Fruit fly (Drosophila melanogaster) whole organism, adult: ENCODE results near the gene Acsx1R.

ENCODE experiments used
- CG11617 ChIP-seq: fragments of 200-800 bp; sonication (Bioruptor generic); optimal IDR thresholded peaks from 2 replicates; lab custom pipeline; 2017; ENCODE audit warnings: mild to moderate bottlenecking, missing biosample characterization, missing genetic modification reagents, missing genetic modification characterization
- CG12768 ChIP-seq: fragments of 200-800 bp; sonication (Bioruptor generic); optimal IDR thresholded peaks from 2 replicates; lab custom pipeline; 2017; ENCODE audit warnings: missing biosample characterization, missing genetic modification characterization, mild to moderate bottlenecking, moderate library complexity, missing genetic modification reagents
- CG14711 ChIP-seq: fragments of 200-800 bp; sonication (Bioruptor generic); optimal IDR thresholded peaks from 2 replicates; lab custom pipeline; 2018; ENCODE audit warnings: missing biosample characterization, mild to moderate bottlenecking, missing genetic modification characterization, moderate library complexity
- CG1620 ChIP-seq: fragments of 200-800 bp; sonication (Bioruptor generic); optimal IDR thresholded peaks from 2 replicates; lab custom pipeline; 2016; ENCODE audit warnings: missing biosample characterization, missing genetic modification characterization
- CG33017 ChIP-seq: fragments of 200-800 bp; sonication (Bioruptor generic); optimal IDR thresholded peaks from 2 replicates; lab custom pipeline; 2018; ENCODE audit warnings: missing biosample characterization, mild to moderate bottlenecking, missing genetic modification characterization, moderate library complexity
- CG5204 ChIP-seq: fragments of 200-800 bp; sonication (Bioruptor generic); optimal IDR thresholded peaks from 2 replicates; lab custom pipeline; 2016; ENCODE audit warnings: missing biosample characterization, missing genetic modification characterization
- CG7045 ChIP-seq: fragments of 200-800 bp; sonication (Bioruptor generic); optimal IDR thresholded peaks from 2 replicates; lab custom pipeline; 2017; ENCODE audit warnings: missing biosample characterization, mild to moderate bottlenecking, missing genetic modification characterization
- CG7101 ChIP-seq: fragments of 200-800 bp; sonication (Bioruptor generic); optimal IDR thresholded peaks from 2 replicates; lab custom pipeline; 2018; ENCODE audit warnings: missing biosample characterization, mild to moderate bottlenecking, missing genetic modification characterization, moderate library complexity
- Clk ChIP-seq: fragments of 200-800 bp; sonication (Bioruptor generic); optimal IDR thresholded peaks from 2 replicates; lab custom pipeline; 2017; ENCODE audit warnings: missing biosample characterization, missing genetic modification characterization
- Crg-1 ChIP-seq: fragments of 200-800 bp; sonication (Bioruptor generic); optimal IDR thresholded peaks from 2 replicates; lab custom pipeline; 2016; ENCODE audit warnings: missing biosample characterization, missing genetic modification characterization
- Hr96 ChIP-seq: fragments of 200-800 bp; sonication (Bioruptor generic); optimal IDR thresholded peaks from 2 replicates; lab custom pipeline; 2016; ENCODE audit warnings: missing biosample characterization, missing genetic modification characterization
- Mnt ChIP-seq: fragments of 200-800 bp; sonication (Bioruptor generic); optimal IDR thresholded peaks from 2 replicates; lab custom pipeline; 2016; ENCODE audit warnings: missing biosample characterization, mild to moderate bottlenecking, missing genetic modification characterization
- bab1 ChIP-seq: fragments of 200-800 bp; sonication (Bioruptor generic); optimal IDR thresholded peaks from 3 replicates; lab custom pipeline; 2019; ENCODE audit warnings: missing biosample characterization, mild to moderate bottlenecking, missing genetic modification characterization, moderate library complexity
- cic ChIP-seq: fragments of 200-800 bp; sonication (Bioruptor generic); optimal IDR thresholded peaks from 2 replicates; lab custom pipeline; 2017; ENCODE audit warnings: missing biosample characterization, mild to moderate bottlenecking, missing genetic modification characterization, moderate library complexity
- cnc ChIP-seq, 2 experiments: fragments of >200 bp; optimal IDR thresholded peaks; 2 replicates each; lab custom pipeline; 2017
- kay ChIP-seq: fragments of 200-800 bp; sonication (Bioruptor generic); peaks from one replicate; lab custom pipeline; 2016; ENCODE audit warnings: missing biosample characterization, missing genetic modification characterization, borderline replicate concordance
- ovo ChIP-seq: fragments of 200-800 bp; sonication (Bioruptor generic); optimal IDR thresholded peaks from 2 replicates; lab custom pipeline; 2016; ENCODE audit warnings: missing biosample characterization, missing genetic modification characterization
- pad ChIP-seq: fragments of 200-800 bp; sonication (Bioruptor generic); optimal IDR thresholded peaks from 3 replicates; lab custom pipeline; 2017; ENCODE audit warnings: missing biosample characterization, missing genetic modification characterization, mild to moderate bottlenecking, moderate library complexity, missing genetic modification reagents
- tj ChIP-seq: fragments of 200-800 bp; sonication (Bioruptor generic); optimal IDR thresholded peaks from 3 replicates; lab custom pipeline; 2017; ENCODE audit warnings: missing biosample characterization, mild to moderate bottlenecking, missing genetic modification characterization, moderate library complexity
- toe ChIP-seq: fragments of 200-800 bp; sonication (Bioruptor generic); optimal IDR thresholded peaks from 2 replicates; lab custom pipeline; 2016; ENCODE audit warnings: missing biosample characterization, missing genetic modification characterization

The Acsx1R gene

dm6 chr3R:19811510-19811909 is 34.4 kb upstream of the Acsx1R start:
- TF ChIP-seq CG11617 = no peak
- no peak for TF ChIP-seq Mnt (GFP tag; lab: Kevin White, UChicago)
- TF ChIP-seq Clk (GFP tag; lab: Kevin White, UChicago) = no peak
- TF ChIP-seq tj = no peak
- no peak for TF ChIP-seq CG5204
- no peak for TF ChIP-seq kay (GFP tag; lab: Kevin White, UChicago)
- no peak for TF ChIP-seq toe (GFP tag; lab: Kevin White, UChicago)
- no peak for TF ChIP-seq CG12768 (GFP tag; lab: Kevin White, UChicago)
- no peak for TF ChIP-seq pad (GFP tag; lab: Kevin White, UChicago)
- no peak for TF ChIP-seq CG7101
- TF ChIP-seq CG7045 = no peak
- TF ChIP-seq Crg-1 (GFP tag; lab: Kevin White, UChicago) = no peak
- no peak for TF ChIP-seq CG14711 (tag; lab: Kevin White, UChicago)

dm6 chr3R:19808430-19808756 is 31.3 kb upstream of the Acsx1R start:
- TF ChIP-seq cic (GFP tag; lab: Kevin White, UChicago) (peak; percentile 52), CG14711 (tag; lab: Kevin White, UChicago) (no peak)

DNA sequence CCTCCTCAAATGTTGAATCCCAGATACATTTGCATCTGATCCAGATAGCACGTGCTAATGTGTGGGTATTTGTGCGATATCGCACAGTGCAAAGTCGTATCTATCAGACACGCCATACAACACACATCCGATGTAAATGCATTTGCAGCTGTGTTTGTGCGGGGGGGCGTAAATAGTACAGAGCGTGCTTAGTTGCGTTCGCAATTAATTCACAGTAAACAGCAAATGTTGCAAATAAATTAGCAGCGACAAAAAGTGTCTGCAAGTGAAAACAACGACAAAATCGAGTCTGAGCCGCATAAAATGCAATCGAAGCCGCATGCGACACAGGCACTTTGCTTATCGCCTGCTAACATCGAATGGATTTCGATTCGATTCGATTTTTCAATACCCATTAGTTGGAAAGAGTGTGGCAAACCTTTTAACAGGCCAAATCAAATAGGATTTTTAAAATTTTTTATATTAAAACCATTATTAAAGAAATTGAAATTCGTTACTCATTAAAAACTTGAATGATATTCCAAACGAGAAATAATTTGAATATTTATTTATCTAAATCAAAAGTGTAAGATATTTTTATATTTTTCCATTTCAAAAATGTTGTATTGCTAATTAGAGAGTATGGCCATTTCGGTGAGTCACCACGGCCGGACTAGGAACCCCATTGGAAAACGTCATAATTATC is 30.8 kb upstream of the Acsx1R start:
- peak; percentile 65 for TF ChIP-seq tj
- TF ChIP-seq CG14711 (tag; lab: Kevin White, UChicago) = no peak

dm6 chr3R:19807148-19807547 is 30.1 kb upstream of the Acsx1R start:
- TF ChIP-seq ovo (no peak), Clk (GFP tag; lab: Kevin White, UChicago) (no peak), bab1 (no peak), CG14711 (tag; lab: Kevin White, UChicago) (no peak), CG5204 (no peak), CG7045 (no peak), CG1620 (GFP tag; lab: Kevin White, UChicago) (no peak), CG12768 (GFP tag; lab: Kevin White, UChicago) (no peak), pad (GFP tag; lab: Kevin White, UChicago) (no peak)

DNA sequence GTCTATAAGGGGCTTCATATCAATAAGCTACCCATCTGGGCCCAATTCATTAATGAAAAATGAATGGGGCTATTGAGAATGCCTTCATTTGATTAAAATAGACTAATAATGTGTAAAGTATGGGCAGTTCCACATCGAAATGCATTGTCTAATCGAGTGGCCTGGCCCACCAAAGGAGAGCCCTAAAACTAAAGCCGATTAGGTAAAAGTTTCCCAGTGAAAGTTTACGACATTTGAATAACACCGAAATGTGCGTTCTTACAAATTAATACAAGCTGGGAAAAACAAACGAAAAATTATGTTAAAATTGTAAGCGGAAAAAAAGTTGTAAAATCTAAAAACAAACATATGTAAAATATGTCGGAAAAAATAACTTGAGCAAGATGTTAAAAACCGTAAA is 27.8 kb upstream of the Acsx1R start:
- TF ChIP-seq kay (GFP tag; lab: Kevin White, UChicago) = no peak

dm6 chr3R:19803539-19803938 is 26.5 kb upstream of the Acsx1R start:
- TF ChIP-seq CG1620 (GFP tag; lab: Kevin White, UChicago) (no peak), Hr96 (no peak), CG12768 (GFP tag; lab: Kevin White, UChicago) (no peak), toe (GFP tag; lab: Kevin White, UChicago) (no peak), Clk (GFP tag; lab: Kevin White, UChicago) (no peak), cic (GFP tag; lab: Kevin White, UChicago) (no peak), pad (GFP tag; lab: Kevin White, UChicago) (no peak), tj (no peak), kay (GFP tag; lab: Kevin White, UChicago) (no peak), CG33017 (tag; lab: Kevin White, UChicago) (no peak), CG14711 (tag; lab: Kevin White, UChicago) (no peak), ovo (no peak), CG5204 (no peak), CG7101 (no peak), Crg-1 (GFP tag; lab: Kevin White, UChicago) (no peak), CG11617 (no peak), cnc (optimal IDR thresholded peaks at IDR 0.05; lab: Kevin White, UChicago) (no peak)

- TF ChIP-seq toe (GFP tag; lab: Kevin White, UChicago) (no peak), cic (GFP tag; lab: Kevin White, UChicago) (no peak), CG33017 (tag; lab: Kevin White, UChicago) (no peak), cnc (optimal IDR thresholded peaks at IDR 0.05; lab: Kevin White, UChicago) (no peak), CG7101 (no peak), Crg-1 (GFP tag; lab: Kevin White, UChicago) (no peak), Hr96 (no peak), bab1 (no peak), Clk (GFP tag; lab: Kevin White, UChicago) (no peak), tj (no peak), CG5204 (no peak), CG14711 (tag; lab: Kevin White, UChicago) (no peak), CG1620 (GFP tag; lab: Kevin White, UChicago) (no peak), CG11617 (no peak)
Measured at dm6 chr3R:19802508-19802907, 25.4 kb upstream of the Acsx1R start.

- no peak for TF ChIP-seq bab1
- TF ChIP-seq Mnt (GFP tag; lab: Kevin White, UChicago) = no peak
- TF ChIP-seq CG11617 = no peak
- no peak for TF ChIP-seq CG7101
- no peak for TF ChIP-seq CG12768 (GFP tag; lab: Kevin White, UChicago)
Measured at dm6 chr3R:19801752-19802151, 24.7 kb upstream of the Acsx1R start.
